Fruit fly (Drosophila melanogaster) S2 (cell line): Measurements from ENCODE around the gene CG1750.

ENCODE experiments used
- CG8478 ChIP-seq: fragments of >200 bp; optimal IDR thresholded peaks from 2 replicates; lab custom pipeline; 2018
- CTCF ChIP-seq, 2 experiments: fragments of >200 bp; optimal IDR thresholded peaks; 2 replicates each; lab custom pipeline; 2018

The CG1750 gene

DNA sequence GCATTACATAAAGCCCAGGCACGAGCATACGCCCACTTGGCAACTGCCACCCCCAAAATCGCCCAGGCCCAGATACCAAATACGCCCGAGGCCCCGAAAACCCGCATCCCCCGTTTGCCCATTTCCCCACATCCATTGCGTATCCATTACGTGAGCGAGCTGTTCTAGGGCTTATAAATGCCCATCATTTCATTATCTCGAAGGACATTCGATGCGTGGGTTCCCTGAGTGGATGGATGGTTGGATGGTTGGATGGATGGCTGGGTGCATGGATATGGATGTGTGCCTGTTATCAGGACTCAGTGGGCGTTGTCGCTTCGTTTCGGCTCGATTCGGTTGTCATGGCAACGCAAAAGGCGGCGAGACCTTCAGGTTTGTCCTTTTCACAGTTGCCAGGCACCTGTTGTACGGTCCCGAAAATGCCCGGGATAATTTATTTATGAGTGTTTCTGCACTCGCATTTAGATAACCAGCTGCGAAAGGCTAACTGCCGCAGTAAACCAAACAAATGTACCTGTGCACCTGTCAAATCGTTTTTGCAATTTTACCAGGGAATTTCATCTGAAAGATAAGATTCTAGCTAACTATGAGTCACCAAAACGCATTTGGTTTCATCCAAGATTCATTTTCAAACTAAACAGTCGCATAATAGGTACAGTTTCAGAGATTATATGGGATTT lies 31.7 kb downstream of the CG1750 start:
- TF ChIP-seq CG8478 (lab: Kevin White, UChicago) (no peak), CTCF (optimal IDR thresholded peaks at IDR 0.05; lab: Kevin White, UChicago) (no peak)

DNA sequence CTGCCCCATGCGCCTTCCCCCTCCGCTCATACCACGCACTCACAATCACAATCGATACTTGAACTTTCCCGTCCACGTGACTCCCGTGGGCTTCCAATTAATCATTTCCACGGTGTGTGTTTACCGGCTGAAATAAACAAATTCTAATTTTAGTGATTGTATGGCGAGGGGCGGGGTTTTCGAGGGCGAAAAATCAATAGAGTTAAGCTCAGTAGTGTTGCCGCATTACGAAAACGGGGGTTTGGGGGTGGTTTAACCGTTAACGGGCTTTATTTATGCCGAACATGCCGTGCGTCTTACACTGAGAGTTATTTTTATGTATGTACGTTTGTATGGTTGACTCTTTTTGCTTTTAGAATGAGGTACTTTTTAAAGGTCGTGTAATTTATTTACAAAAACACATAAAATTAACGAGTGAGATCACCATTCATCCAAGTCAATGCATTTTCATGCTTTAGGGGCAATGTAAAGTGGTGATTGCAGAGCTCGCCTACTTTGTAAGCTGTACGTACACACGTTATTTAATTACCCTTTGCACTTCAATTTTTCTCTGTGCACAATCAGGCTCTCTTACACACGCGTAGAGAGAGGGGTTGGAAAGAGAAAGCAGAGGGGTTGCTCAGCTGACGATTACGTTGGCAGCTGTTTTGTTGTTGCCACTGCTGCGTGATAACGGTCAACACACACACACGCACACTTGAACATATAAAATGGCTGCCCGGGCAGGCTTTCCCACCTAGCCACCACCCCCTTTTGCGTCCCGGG lies 32.4 kb downstream of the CG1750 start:
- TF ChIP-seq CTCF (optimal IDR thresholded peaks at IDR 0.05; lab: Kevin White, UChicago) = no peak
- no peak for TF ChIP-seq CG8478 (lab: Kevin White, UChicago)

DNA sequence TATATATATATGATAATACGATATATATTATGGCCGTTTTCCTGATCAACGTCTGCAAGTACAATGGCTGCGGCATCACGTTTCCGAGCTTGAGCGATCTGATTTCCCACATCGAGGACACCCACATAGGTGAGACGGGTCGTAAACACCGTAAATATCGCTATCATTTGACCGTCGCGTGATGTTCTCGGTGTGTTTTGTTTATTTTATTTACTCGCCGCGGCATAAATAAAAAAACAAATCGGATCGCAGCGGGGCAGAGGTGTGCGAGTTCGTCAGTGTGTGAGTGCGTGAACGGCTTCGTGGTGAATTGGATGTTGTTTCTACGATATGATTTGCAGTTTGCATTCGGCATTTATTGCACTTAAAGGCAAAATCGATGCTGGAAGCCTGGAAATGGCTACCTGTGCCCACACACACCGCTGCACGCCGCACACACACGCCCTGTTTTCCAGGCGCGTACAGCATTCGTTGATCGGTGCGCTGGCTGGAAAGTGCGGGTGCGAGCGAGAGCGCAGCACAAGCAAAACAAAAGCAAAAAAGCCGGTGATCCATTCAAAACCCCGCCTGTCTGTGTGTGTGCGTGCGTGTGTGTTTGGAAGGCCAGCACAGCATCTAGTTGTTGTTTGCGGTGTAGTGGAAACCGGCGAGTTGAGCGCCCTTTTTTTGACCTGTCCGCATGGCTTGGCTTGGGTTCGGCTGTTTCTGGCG lies 33.2 kb downstream of the CG1750 start:
- TF ChIP-seq CG8478 (lab: Kevin White, UChicago) = no peak
- no peak for TF ChIP-seq CTCF (optimal IDR thresholded peaks at IDR 0.05; lab: Kevin White, UChicago)

DNA sequence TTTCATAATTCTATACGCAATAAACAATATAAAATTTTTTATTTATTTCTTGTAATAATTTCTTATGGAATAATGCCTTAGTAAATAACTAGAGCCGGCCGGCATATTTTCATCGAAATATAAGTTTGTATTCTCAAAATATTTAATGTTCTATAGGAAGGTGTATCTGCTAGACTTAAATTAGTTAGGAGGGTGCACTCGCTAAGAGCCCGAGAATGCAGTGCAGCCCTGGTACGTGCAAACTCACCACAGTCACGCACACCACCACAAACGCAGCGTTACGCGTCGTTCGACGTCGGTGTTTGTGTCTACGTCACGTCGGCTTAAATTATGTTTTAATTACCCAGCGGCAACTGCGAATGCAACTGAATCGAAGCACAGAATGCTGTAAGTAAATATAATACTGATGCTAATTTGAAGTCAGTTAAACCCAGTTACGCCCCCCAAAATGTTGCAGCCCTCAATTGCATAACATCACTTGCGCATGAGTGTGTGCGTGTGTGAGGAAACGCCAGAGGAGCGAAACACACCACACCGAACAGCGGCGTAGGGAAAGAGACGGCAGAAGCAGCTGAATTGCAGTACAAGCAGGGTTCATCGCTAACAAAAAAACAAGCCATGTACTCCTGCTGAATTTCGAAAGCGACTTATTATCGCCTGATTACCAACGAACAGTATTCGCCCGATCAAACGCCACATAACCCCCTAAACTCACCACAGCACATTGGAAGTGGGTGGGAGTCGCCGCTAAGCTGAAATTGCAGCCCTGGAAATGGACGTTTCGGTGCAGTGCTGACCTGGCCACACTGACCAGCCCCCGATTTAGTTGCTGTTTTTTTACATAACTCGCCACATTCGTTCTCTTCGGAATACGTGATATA lies 34.0 kb downstream of the CG1750 start, which contains the start of gene CG12054:
Gene CG12054 (plus strand): TSS at position 247 of the 881 bp plus-strand sequence.
- TF ChIP-seq CTCF (optimal IDR thresholded peaks at IDR 0.05; lab: Kevin White, UChicago) (peak; percentile 55 to 58), CG8478 (lab: Kevin White, UChicago) (no peak)

DNA sequence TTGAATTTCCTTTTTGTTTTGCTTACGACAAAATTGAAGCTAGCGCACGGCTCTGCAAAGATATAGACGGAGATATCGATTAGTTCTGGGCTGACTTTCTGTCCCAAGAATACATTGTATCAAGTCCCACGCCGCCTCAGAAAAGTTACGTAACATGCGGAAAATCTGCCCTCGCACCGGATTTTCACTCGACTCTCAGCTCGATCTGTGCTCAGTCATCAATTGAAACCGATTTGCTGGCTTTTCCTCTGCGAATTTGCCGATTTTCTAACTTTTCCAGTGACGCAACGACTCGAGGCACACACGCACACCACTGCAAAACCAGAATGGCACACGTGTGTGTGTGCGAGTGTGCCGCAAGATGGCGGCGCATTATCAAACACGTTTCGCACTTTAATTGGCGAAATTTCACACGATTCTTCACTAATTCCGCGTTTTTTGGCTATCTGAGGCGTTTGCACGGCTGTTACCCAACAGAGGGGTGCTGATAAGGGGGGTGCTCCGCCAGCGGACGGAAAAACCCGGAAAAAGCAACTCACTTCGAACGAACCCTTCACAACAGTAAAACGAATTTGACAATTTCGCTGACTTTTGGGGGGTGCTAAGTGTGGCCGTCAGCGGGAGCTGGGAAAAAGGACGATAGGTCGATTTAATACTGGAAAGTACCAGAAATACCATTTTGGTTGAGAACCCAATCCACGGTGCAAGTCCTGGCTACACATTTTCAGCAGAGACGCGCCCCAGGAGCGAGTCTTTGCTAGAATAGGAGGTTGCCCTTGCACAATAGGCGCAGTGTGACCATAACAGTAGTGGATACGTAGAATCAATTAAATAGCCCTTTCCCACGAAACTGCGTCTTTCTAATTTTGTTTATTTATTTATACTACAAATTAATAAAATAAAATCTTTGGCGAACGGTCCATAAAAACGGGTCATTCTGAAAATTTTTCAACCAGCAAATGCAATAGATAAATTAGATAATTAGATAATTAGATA lies 35.4 kb downstream of the CG1750 start, which contains the start of gene ATPsynC:
Gene ATPsynC (minus strand): TSS at position 634 of the 996 bp plus-strand sequence.
- TF ChIP-seq CTCF (optimal IDR thresholded peaks at IDR 0.05; lab: Kevin White, UChicago) (peak; percentile 75 to 82), CG8478 (lab: Kevin White, UChicago) (no peak)

DNA sequence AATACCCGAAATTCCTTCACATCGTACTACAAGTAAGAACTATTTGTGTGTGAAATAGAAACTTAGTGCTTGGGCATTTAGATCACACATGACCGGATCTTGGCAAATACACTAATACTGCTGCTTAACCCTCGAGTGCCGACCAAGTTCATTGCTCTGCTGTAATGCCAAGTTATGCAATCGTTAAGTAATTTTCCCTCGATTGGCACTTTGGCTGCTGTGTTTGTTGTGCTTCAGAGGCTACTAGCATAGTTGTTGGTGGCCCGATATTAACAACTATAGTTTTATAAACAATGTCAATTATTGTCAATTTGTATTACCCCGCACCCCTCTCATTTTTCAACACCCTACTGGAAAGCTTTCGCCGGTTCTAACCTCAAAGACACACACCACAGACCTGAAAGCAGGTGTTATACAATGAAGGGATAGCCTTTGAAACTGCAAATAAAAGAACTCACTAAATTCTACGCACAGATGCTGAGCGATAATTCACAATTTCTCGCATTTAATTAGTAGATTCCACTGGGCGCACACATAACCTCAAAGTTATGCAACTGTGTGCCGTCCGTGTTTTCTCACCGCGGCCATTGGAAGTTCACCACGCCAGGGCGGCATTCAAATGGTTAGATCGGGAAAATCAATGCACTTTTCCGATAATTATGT lies 36.4 kb downstream of the CG1750 start:
- TF ChIP-seq CTCF (optimal IDR thresholded peaks at IDR 0.05; lab: Kevin White, UChicago) = no peak
- no peak for TF ChIP-seq CG8478 (lab: Kevin White, UChicago)

DNA sequence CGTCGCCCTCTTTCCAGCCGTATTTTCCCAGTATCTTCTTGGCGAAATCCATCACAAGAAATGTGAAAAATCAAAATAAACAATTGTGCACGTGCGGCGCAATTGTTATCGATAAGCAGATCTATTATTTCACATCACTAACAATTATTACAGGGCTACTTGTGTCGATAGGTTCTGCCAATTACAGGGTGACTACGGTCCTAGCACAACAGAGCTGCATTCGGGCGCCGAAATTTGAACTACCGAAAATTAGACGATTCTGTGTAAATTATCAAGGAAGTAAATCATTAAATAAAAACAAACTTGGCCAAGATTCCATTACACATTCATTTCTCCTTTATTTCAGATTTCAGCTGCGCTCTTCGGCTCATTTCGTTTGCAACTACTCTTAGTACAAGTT lies 38.9 kb downstream of the CG1750 start, which contains the start of gene CG15561:
Gene CG15561 (minus strand): TSS at position 113 of the 400 bp plus-strand sequence.
- TF ChIP-seq CG8478 (lab: Kevin White, UChicago) = no peak
- TF ChIP-seq CTCF (optimal IDR thresholded peaks at IDR 0.05; lab: Kevin White, UChicago) = no peak

DNA sequence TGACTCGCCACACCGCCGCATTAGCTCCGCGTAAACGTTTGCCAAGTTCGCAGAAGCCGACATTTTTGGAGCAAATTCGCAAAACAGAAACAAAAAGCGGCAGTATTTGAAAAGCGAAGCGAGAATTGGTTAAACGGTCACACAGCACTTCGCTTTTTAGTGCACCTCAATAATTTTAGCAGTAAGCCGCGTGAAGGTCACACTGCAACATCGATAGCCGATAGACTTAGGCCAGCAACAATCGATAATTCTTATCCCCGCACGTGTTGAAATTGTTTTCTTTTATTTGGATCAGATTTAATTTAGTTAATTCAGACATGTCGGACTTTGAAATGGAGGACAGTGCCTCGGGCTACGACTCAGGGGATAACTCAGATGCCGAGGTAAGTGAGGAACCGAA lies 41.5 kb downstream of the CG1750 start, which contains the start of the genes Zwilch and CG1542:
Gene Zwilch (minus strand): TSS at position 150 of the 400 bp plus-strand sequence.
Gene CG1542 (plus strand): TSS at position 232 of the 400 bp plus-strand sequence.
- no peak for TF ChIP-seq CG8478 (lab: Kevin White, UChicago)
- peak; percentile 29 to 34 for TF ChIP-seq CTCF (optimal IDR thresholded peaks at IDR 0.05; lab: Kevin White, UChicago)

DNA sequence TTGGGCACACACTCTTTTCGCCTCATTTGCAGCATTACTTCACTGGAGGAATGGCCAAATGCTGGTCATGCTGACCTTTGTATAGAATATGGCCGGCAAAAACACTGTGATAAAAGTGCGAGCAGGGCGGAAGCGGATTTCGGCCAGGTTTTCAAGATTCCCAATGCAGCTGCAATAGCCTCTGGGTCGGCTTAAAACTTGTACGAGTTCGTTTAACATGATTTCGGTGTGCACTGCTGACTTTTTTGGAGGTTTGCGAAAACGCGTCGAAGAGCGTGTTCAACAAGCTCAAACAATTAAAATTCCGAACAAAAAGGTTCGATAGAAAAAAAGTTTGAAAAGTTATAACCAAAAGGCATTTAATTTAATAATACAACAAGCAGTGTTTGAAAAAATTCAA lies 44.1 kb downstream of the CG1750 start, which contains the start of gene chp:
Gene chp (minus strand): TSS at position 101 of the 400 bp plus-strand sequence.
- TF ChIP-seq CG8478 (lab: Kevin White, UChicago) (no peak), CTCF (optimal IDR thresholded peaks at IDR 0.05; lab: Kevin White, UChicago) (no peak)
